Worm (Caenorhabditis elegans) whole organism, L2 larva: ENCODE measurements around the gene col-76.

Experiments used
- alr-1 ChIP-seq: fragments of 150-350 bp; optimal IDR thresholded peaks from 2 replicates; lab custom pipeline; 2014; ENCODE audit warnings: missing biosample characterization, missing genetic modification characterization
- gmeb-1 ChIP-seq: fragments of 150-350 bp; optimal IDR thresholded peaks from 2 replicates; lab custom pipeline; 2014; ENCODE audit warnings: missing biosample characterization, missing genetic modification characterization
- lsy-2 ChIP-seq, 2 experiments: fragments of 150-350 bp in 1 of 2; sonication (generic microtip) in 1 of 2; optimal IDR thresholded peaks; 2 replicates each; lab custom pipeline; 2014 to 2017; ENCODE audit warnings: missing biosample characterization in 2 of 2, missing genetic modification characterization in 2 of 2
- nhr-25 ChIP-seq: fragments of 150-350 bp; sonication (generic microtip); optimal IDR thresholded peaks from 3 replicates; lab custom pipeline; 2014; ENCODE audit warnings: missing biosample characterization, missing genetic modification characterization
- skn-1 ChIP-seq: sonication (generic microtip); optimal IDR thresholded peaks from 2 replicates; lab custom pipeline; 2017; ENCODE audit warnings: missing biosample characterization, missing genetic modification characterization
- unc-55 ChIP-seq: fragments of 150-350 bp; sonication (generic microtip); optimal IDR thresholded peaks from 3 replicates; lab custom pipeline; 2014; ENCODE audit warnings: missing biosample characterization, missing genetic modification reagents, missing genetic modification characterization
- unc-62 ChIP-seq: fragments of 150-350 bp; optimal IDR thresholded peaks from 2 replicates; lab custom pipeline; 2014; ENCODE audit warnings: missing biosample characterization, missing genetic modification reagents, missing genetic modification characterization

DNA sequence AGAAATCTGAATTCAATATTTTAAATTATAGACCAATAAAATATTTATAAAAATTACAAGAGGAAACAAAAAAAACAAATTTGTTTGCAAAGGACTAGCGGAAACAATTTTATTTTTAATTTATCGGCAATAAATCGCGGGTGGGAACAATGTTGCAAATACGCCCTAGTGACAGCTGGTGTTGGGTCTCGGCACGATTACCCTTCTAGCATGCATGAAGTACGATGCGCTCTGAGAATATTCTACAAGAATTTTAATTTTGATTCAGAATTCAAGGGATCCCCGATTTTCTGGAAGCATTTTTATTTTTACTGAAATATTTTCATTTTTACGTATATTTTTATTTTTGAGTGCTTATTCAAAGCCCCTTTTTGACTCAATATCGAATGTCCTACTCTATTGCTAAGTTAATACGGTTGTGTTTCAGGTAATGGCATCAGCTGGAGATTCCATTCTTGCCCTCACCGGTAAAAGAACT lies 19.1 kb upstream of the col-76 start, which contains the start of the genes mig-5 and cct-1:
- TF ChIP-seq unc-62 (GFP tag; lab: Kevin White, UChicago) (peak; percentile 89), nhr-25 (tag; lab: Kevin White, UChicago) (peak; percentile 99), alr-1 (peak; percentile 9), unc-55 (peak; percentile 100), lsy-2 (tag; optimal IDR thresholded peaks at IDR 0.05; lab: Kevin White, UChicago) (peak; percentile 99 to 100), skn-1 (peak; percentile 63), gmeb-1 (tag; lab: Kevin White, UChicago) (peak; percentile 98)
